Worm (Caenorhabditis elegans) whole organism, L4 larva: ENCODE measurements around the gene ZK666.1.

ENCODE experiments used
- D1046.2 ChIP-seq: fragments of 200-800 bp; sonication (Bioruptor generic); IDR thresholded peaks from 2 replicates; pipeline ENCODE4 v1.3.6; 2022; ENCODE audit warnings: missing genetic modification characterization, missing compliant biosample characterization
- F49E8.2 ChIP-seq: sonication (generic microtip); optimal IDR thresholded peaks from 2 replicates; lab custom pipeline; 2016; ENCODE audit warnings: missing compliant biosample characterization, mild to moderate bottlenecking, missing genetic modification characterization, borderline replicate concordance
- R02D3.7 ChIP-seq: fragments of 150-350 bp; sonication (generic microtip); optimal IDR thresholded peaks from 3 replicates; lab custom pipeline; 2014; ENCODE audit warnings: missing biosample characterization, missing genetic modification characterization
- T26A8.4 ChIP-seq: fragments of 200-800 bp; sonication (Bioruptor generic); IDR thresholded peaks from 2 replicates; pipeline ENCODE4 v1.3.6; 2022; ENCODE audit warnings: missing genetic modification characterization, missing compliant biosample characterization
- Y5F2A.4 ChIP-seq: fragments of 200-800 bp; sonication (Bioruptor generic); optimal IDR thresholded peaks from 2 replicates; lab custom pipeline; 2018; ENCODE audit warnings: mild to moderate bottlenecking, missing genetic modification characterization, missing compliant biosample characterization
- Y75B8A.6 ChIP-seq: fragments of 200-800 bp; sonication (Bioruptor generic); IDR thresholded peaks from 2 replicates; pipeline ENCODE4 v1.3.6; 2022; ENCODE audit warnings: missing genetic modification reagents, missing genetic modification characterization, missing compliant biosample characterization
- ama-1 ChIP-seq: fragments of 150-350 bp; optimal IDR thresholded peaks from 2 replicates; lab custom pipeline; 2014; ENCODE audit warnings: inconsistent platforms, mixed read lengths
- ceh-44 ChIP-seq: fragments of 200-800 bp; sonication (Bioruptor generic); IDR thresholded peaks from 2 replicates; pipeline ENCODE4 v1.3.6; 2022; ENCODE audit warnings: missing genetic modification reagents, missing genetic modification characterization, missing compliant biosample characterization
- cey-2 ChIP-seq: sonication (generic microtip); optimal IDR thresholded peaks from 3 replicates; lab custom pipeline; 2017; ENCODE audit warnings: missing genetic modification characterization, mild to moderate bottlenecking, missing compliant biosample characterization, antibody characterized with exemption, borderline replicate concordance; ENCODE audit not compliant: insufficient read depth
- ctbp-1 ChIP-seq: fragments of 200-800 bp; sonication (Bioruptor generic); IDR thresholded peaks from 2 replicates; pipeline ENCODE4 v1.3.6; 2022; ENCODE audit warnings: missing genetic modification reagents, missing genetic modification characterization, missing compliant biosample characterization
- daf-16 ChIP-seq, 3 experiments: sonication (generic microtip); optimal IDR thresholded peaks; 2 replicates each; lab custom pipeline; 2016 to 2017; ENCODE audit warnings: missing genetic modification characterization in 3 of 3, missing genetic modification reagents in 3 of 3, mild to moderate bottlenecking in 2 of 3, missing compliant biosample characterization in 2 of 3, missing biosample characterization in 1 of 3, moderate library complexity in 1 of 3
- daf-19 ChIP-seq: fragments of 200-800 bp; sonication (Bioruptor generic); conservative IDR thresholded peaks from 2 replicates; pipeline ENCODE4 v1.3.6; 2022; ENCODE audit warnings: missing genetic modification characterization, missing compliant biosample characterization
- dmd-8 ChIP-seq: fragments of 200-800 bp; sonication (Bioruptor generic); IDR thresholded peaks from 2 replicates; pipeline ENCODE4 v1.3.6; 2022; ENCODE audit warnings: missing genetic modification characterization, missing compliant biosample characterization
- dmd-9 ChIP-seq: fragments of 200-800 bp; sonication (Bioruptor generic); IDR thresholded peaks from 2 replicates; pipeline ENCODE4 v1.3.6; 2022; ENCODE audit warnings: missing genetic modification reagents, missing genetic modification characterization, missing compliant biosample characterization
- dpl-1 ChIP-seq: fragments of 150-350 bp; optimal IDR thresholded peaks from 2 replicates; lab custom pipeline; 2014; ENCODE audit warnings: missing biosample characterization, missing genetic modification reagents, missing genetic modification characterization
- dve-1 ChIP-seq: sonication (generic microtip); optimal IDR thresholded peaks from 2 replicates; lab custom pipeline; 2017; ENCODE audit warnings: antibody characterized with exemption, mild to moderate bottlenecking, missing genetic modification characterization, missing compliant biosample characterization; ENCODE audit not compliant: insufficient read depth
- egl-27 ChIP-seq: sonication (generic microtip); optimal IDR thresholded peaks from 3 replicates; lab custom pipeline; 2017; ENCODE audit warnings: missing biosample characterization, missing genetic modification reagents, missing genetic modification characterization
- fkh-10 ChIP-seq: fragments of 150-350 bp; optimal IDR thresholded peaks from 2 replicates; lab custom pipeline; 2014; ENCODE audit warnings: missing biosample characterization, missing genetic modification reagents, missing genetic modification characterization
- hif-1 ChIP-seq, 2 experiments: sonication (generic microtip); optimal IDR thresholded peaks; 2 replicates each; lab custom pipeline; 2016 to 2017; ENCODE audit warnings: missing compliant biosample characterization in 2 of 2, missing genetic modification characterization in 2 of 2, missing genetic modification reagents in 2 of 2, missing genotype in 2 of 2, mild to moderate bottlenecking in 1 of 2
- hlh-11 ChIP-seq: fragments of 200-800 bp; sonication (Bioruptor generic); optimal IDR thresholded peaks from 2 replicates; lab custom pipeline; 2018; ENCODE audit warnings: mild to moderate bottlenecking, missing genetic modification characterization, missing compliant biosample characterization
- hlh-30 ChIP-seq: sonication (generic microtip); optimal IDR thresholded peaks from 2 replicates; lab custom pipeline; 2017; ENCODE audit warnings: antibody characterized with exemption, mild to moderate bottlenecking, missing genetic modification characterization, missing compliant biosample characterization; ENCODE audit not compliant: insufficient read depth
- hmg-1.1 ChIP-seq: fragments of 200-800 bp; sonication (Bioruptor generic); IDR thresholded peaks from 2 replicates; pipeline ENCODE4 v1.3.6; 2022; ENCODE audit warnings: missing genetic modification reagents, missing genetic modification characterization, missing compliant biosample characterization
- lin-1 ChIP-seq: fragments of 200-800 bp; sonication (Bioruptor generic); IDR thresholded peaks from 2 replicates; pipeline ENCODE4 v1.3.6; 2022; ENCODE audit warnings: missing genetic modification reagents, missing genetic modification characterization, missing compliant biosample characterization
- lin-13 ChIP-seq: fragments of 150-350 bp; optimal IDR thresholded peaks from 2 replicates; lab custom pipeline; 2014; ENCODE audit warnings: missing biosample characterization, missing genetic modification reagents, missing genetic modification characterization
- lin-39 ChIP-seq: fragments of 150-350 bp; optimal IDR thresholded peaks from 2 replicates; lab custom pipeline; 2014; ENCODE audit warnings: missing biosample characterization, missing genetic modification reagents, missing genetic modification characterization
- madf-5 ChIP-seq, 2 experiments: fragments of 200-800 bp; sonication (Bioruptor generic); IDR thresholded peaks; 2 replicates each; pipeline ENCODE4 v1.3.6; 2022; ENCODE audit warnings: missing compliant biosample characterization in 2 of 2, missing genetic modification characterization in 2 of 2
- madf-9 ChIP-seq: fragments of 200-800 bp; sonication (Bioruptor generic); conservative IDR thresholded peaks from 2 replicates; pipeline ENCODE4 v1.3.6; 2022; ENCODE audit warnings: missing genetic modification reagents, missing genetic modification characterization, missing compliant biosample characterization
- mdt-29 ChIP-seq: fragments of 200-800 bp; sonication (Bioruptor generic); IDR thresholded peaks from 2 replicates; pipeline ENCODE4 v1.3.6; 2022; ENCODE audit warnings: missing genetic modification reagents, missing genetic modification characterization, missing compliant biosample characterization
- mep-1 ChIP-seq: fragments of 150-350 bp; sonication (generic microtip); optimal IDR thresholded peaks from 3 replicates; lab custom pipeline; 2014; ENCODE audit warnings: missing biosample characterization, missing genetic modification characterization
- mes-2 ChIP-seq: sonication (generic microtip); optimal IDR thresholded peaks from 2 replicates; lab custom pipeline; 2016; ENCODE audit warnings: missing genotype, mild to moderate bottlenecking, missing genetic modification characterization, missing compliant biosample characterization; ENCODE audit not compliant: poor library complexity, severe bottlenecking
- nhr-10 ChIP-seq: fragments of 150-350 bp; optimal IDR thresholded peaks from 2 replicates; lab custom pipeline; 2014; ENCODE audit warnings: missing biosample characterization, missing genetic modification characterization
- nhr-111 ChIP-seq: fragments of 200-800 bp; sonication (Bioruptor generic); optimal IDR thresholded peaks from 2 replicates; lab custom pipeline; 2018; ENCODE audit warnings: mild to moderate bottlenecking, missing genetic modification characterization, missing compliant biosample characterization
- nhr-28 ChIP-seq: fragments of 150-350 bp; optimal IDR thresholded peaks from 2 replicates; lab custom pipeline; 2014; ENCODE audit warnings: missing biosample characterization, missing genetic modification characterization
- nhr-48 ChIP-seq: sonication (generic microtip); optimal IDR thresholded peaks from 2 replicates; lab custom pipeline; 2016; ENCODE audit warnings: mild to moderate bottlenecking, missing genetic modification characterization, missing compliant biosample characterization
- nhr-6 ChIP-seq: fragments of 150-350 bp; optimal IDR thresholded peaks from 2 replicates; lab custom pipeline; 2014; ENCODE audit warnings: missing biosample characterization, missing genetic modification characterization
- pha-4 ChIP-seq, 2 experiments: fragments of 150-350 bp in 1 of 2; fragments of 200-800 bp in 1 of 2; sonication (Bioruptor generic) in 1 of 2; IDR thresholded peaks in 1 of 2; optimal IDR thresholded peaks in 1 of 2; 2 replicates each; pipeline versions ENCODE4 v1.3.6 to Lab custom; 2014 to 2022; ENCODE audit warnings: missing genetic modification characterization in 2 of 2, missing genetic modification reagents in 2 of 2, missing biosample characterization in 1 of 2, missing compliant biosample characterization in 1 of 2
- pqm-1 ChIP-seq: sonication (generic microtip); optimal IDR thresholded peaks from 2 replicates; lab custom pipeline; 2017; ENCODE audit warnings: missing biosample characterization, missing genetic modification characterization
- rbr-2 ChIP-seq: sonication (generic microtip); optimal IDR thresholded peaks from 2 replicates; lab custom pipeline; 2016; ENCODE audit warnings: missing genotype, missing genetic modification characterization, missing compliant biosample characterization
- sdz-12 ChIP-seq: fragments of 200-800 bp; sonication (Bioruptor generic); optimal IDR thresholded peaks from 2 replicates; lab custom pipeline; 2018; ENCODE audit warnings: mild to moderate bottlenecking, missing genetic modification characterization, missing compliant biosample characterization
- skn-1 ChIP-seq: fragments of 150-350 bp; optimal IDR thresholded peaks from 2 replicates; lab custom pipeline; 2014; ENCODE audit warnings: missing biosample characterization, missing genetic modification characterization
- unc-62 ChIP-seq, 3 experiments: fragments of 150-350 bp in 1 of 3; sonication (generic microtip); optimal IDR thresholded peaks in 2 of 3; peaks in 1 of 3; 1 replicate in 1 of 3; 2 replicates in 2 of 3; lab custom pipeline; 2014 to 2017; ENCODE audit warnings: missing biosample characterization in 3 of 3, missing genetic modification characterization in 3 of 3, missing genetic modification reagents in 3 of 3, missing genotype in 1 of 3
- vab-7 ChIP-seq: fragments of 200-800 bp; sonication (Bioruptor generic); IDR thresholded peaks from 2 replicates; pipeline ENCODE4 v1.3.6; 2022; ENCODE audit warnings: missing genetic modification reagents, missing genetic modification characterization, missing compliant biosample characterization
- zfp-3 ChIP-seq: fragments of 200-800 bp; sonication (Bioruptor generic); conservative IDR thresholded peaks from 2 replicates; pipeline ENCODE4 v1.3.6; 2022; ENCODE audit warnings: missing genetic modification reagents, missing genetic modification characterization, missing compliant biosample characterization
- zip-11 ChIP-seq: fragments of 200-800 bp; sonication (Bioruptor generic); IDR thresholded peaks from 2 replicates; pipeline ENCODE4 v1.3.6; 2022; ENCODE audit warnings: missing genetic modification characterization, missing compliant biosample characterization

Gene ZK666.1

DNA sequence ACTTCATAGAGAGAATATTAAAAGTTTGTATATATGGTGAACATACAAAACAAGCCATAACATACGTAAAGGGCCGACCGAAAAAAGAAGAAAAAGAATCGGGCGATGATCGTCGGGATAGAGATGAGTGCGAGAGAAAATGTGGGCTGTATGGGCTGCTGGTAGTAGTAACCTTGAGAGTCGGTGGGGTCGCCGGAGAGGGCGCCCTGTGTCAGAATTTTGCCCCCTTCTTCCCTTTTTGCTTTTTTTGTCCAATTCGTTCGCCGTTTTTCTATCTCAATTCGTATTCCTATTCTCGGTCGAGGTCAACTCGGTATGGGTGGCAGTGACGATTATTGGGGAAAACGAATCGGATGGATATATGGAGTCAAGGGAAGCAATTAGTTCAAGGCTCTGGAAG is 34.8 kb upstream of the ZK666.1 start (continued):
- TF ChIP-seq zfp-3 (no peak), nhr-6 (tag; lab: Kevin White, UChicago) (no peak)

DNA sequence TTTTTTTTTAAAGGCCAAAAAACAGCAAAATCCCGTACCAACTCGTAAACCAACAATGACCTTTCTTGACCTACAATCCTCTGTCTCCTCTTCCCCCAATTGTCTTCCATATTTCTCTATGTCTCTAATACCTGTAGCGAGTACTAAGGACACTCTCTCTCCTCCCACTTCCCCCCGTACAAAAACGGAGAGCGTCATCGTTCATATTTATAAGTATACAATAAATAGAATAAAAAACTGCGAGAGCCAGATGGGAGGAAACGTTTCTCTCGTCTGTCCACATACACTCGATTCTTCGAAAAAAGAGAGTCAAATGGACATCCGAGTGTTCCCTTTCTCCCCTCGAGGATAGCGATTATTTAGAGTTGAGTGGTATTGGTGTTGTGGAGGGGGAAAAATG is 33.6 kb upstream of the ZK666.1 start:
- TF ChIP-seq sdz-12 (no peak), mep-1 (tag; lab: Kevin White, UChicago) (peak; percentile 43), pha-4 (GFP tag; IDR thresholded peaks at IDR 0.05; lab: Robert Waterston, UW) (no peak), pha-4 (tag; optimal IDR thresholded peaks at IDR 0.05; lab: Kevin White, UChicago) (peak; percentile 88), nhr-28 (tag; lab: Kevin White, UChicago) (peak; percentile 13), ama-1 (no peak), hlh-11 (tag; lab: Kevin White, UChicago) (peak; percentile 25), dve-1 (tag; lab: Kevin White, UChicago) (peak; percentile 50), dmd-9 (no peak), ctbp-1 (no peak), unc-62 (GFP tag; optimal IDR thresholded peaks at IDR 0.05 in 1 of 2; lab: Kevin White, UChicago) (peak in 1 of 2 experiments; percentile 12), unc-62 (tag; optimal IDR thresholded peaks at IDR 0.05; lab: Kevin White, UChicago) (no peak), dpl-1 (GFP tag; lab: Kevin White, UChicago) (no peak), Y5F2A.4 (GFP tag; lab: Kevin White, UChicago) (no peak), nhr-48 (tag; lab: Kevin White, UChicago) (no peak), daf-16 (GFP tag; optimal IDR thresholded peaks at IDR 0.05; lab: Kevin White, UChicago) (no peak), daf-16 (tag; optimal IDR thresholded peaks at IDR 0.05; lab: Kevin White, UChicago) (peak; percentile 6)
- TF ChIP-seq, all 104 proteins: peak for 7

DNA sequence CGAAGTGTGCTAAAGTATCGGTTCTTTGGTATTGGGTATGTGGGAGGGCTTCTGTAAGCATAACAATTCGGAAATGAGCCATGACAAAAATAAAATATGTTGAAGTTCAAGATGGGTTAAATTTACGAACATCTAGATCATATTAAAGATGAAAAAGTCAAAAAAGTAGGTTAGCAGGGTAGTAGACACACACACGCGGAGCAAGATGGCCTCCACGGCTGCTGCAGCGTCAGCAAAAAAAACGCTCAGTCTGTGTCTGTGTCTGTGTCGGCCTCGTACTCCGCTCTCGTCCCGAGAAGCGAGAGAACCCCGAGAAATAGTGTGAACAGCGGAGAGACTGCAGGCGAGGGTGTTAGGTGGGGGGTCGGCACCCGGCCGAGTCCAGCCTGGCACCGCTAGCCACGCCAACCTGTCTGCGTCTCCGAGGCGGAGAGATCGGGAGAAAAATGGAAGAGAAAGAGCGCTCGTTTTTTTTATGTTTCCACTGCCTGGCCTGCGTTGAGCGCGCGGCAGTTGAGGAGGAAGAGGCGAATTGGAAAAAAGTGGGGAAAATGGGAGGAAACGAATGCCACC is 31.4 kb upstream of the ZK666.1 start, which contains the start of gene myrf-1:
Gene myrf-1 (minus strand): TSS at position 51 of the 573 bp plus-strand sequence.
- TF ChIP-seq rbr-2 (tag; lab: Kevin White, UChicago) (peak; percentile 92), zip-11 (GFP tag; lab: Robert Waterston, UW) (no peak), lin-13 (peak; percentile 47), pqm-1 (peak; percentile 19), nhr-10 (tag; lab: Kevin White, UChicago) (no peak), lin-39 (tag; lab: Kevin White, UChicago) (no peak), dmd-8 (GFP tag; lab: Robert Waterston, UW) (0 out of 2 replicates have a peak, but pooled peaks have one; percentile 44), mdt-29 (GFP tag; lab: Robert Waterston, UW) (no peak), D1046.2 (GFP tag; lab: Robert Waterston, UW) (no peak), T26A8.4 (GFP tag; lab: Robert Waterston, UW) (peak; percentile 90), lin-1 (GFP tag; lab: Robert Waterston, UW) (peak; percentile 78), hlh-11 (tag; lab: Kevin White, UChicago) (peak; percentile 98), cey-2 (tag; lab: Kevin White, UChicago) (no peak), hmg-1.1 (peak; percentile 94), ceh-44 (0 out of 2 replicates have a peak, but pooled peaks have one; percentile 42), nhr-111 (no peak), madf-9 (GFP tag; lab: Robert Waterston, UW) (no peak; the same call in 1 of the 2 replicates), ctbp-1 (peak; percentile 91), R02D3.7 (tag; lab: Kevin White, UChicago) (no peak), fkh-10 (GFP tag; lab: Kevin White, UChicago) (peak; percentile 7), F49E8.2 (tag; lab: Kevin White, UChicago) (no peak), egl-27 (tag; lab: Kevin White, UChicago) (no peak), madf-5 (GFP tag; IDR thresholded peaks at IDR 0.05; lab: Robert Waterston, UW) (0 out of 4 replicates have a peak, but pooled peaks of 1 of the 2 experiments have one; percentile 73), nhr-28 (tag; lab: Kevin White, UChicago) (peak; percentile 83), dmd-9 (0 out of 2 replicates have a peak, but pooled peaks have one; percentile 31), hif-1 (tag; optimal IDR thresholded peaks at IDR 0.05; lab: Kevin White, UChicago) (peak in 1 of 2 experiments; percentile 88), hlh-30 (tag; lab: Kevin White, UChicago) (peak; percentile 90), vab-7 (GFP tag; lab: Robert Waterston, UW) (peak; percentile 64; the same call in 1 of the 2 replicates), mes-2 (tag; lab: Kevin White, UChicago) (peak; percentile 81), Y75B8A.6 (GFP tag; lab: Robert Waterston, UW) (no peak), daf-19 (no peak), skn-1 (tag; lab: Kevin White, UChicago) (no peak)
